Worm (Caenorhabditis elegans) whole organism, late embryonic: ENCODE results near the gene T27A10.5.

Experiments
- ceh-48 ChIP-seq: sonication (generic microtip); optimal IDR thresholded peaks from 2 replicates; lab custom pipeline; 2016; ENCODE audit warnings: missing genetic modification characterization, inconsistent platforms, missing compliant biosample characterization
- ceh-9 ChIP-seq: sonication (generic microtip); optimal IDR thresholded peaks from 2 replicates; lab custom pipeline; 2016; ENCODE audit warnings: mild to moderate bottlenecking, missing genetic modification characterization, inconsistent platforms, missing compliant biosample characterization
- che-1 ChIP-seq: sonication (generic microtip); optimal IDR thresholded peaks from 2 replicates; lab custom pipeline; 2016; ENCODE audit warnings: mild to moderate bottlenecking, missing genetic modification characterization, missing compliant biosample characterization
- elt-2 ChIP-seq: sonication (generic microtip); optimal IDR thresholded peaks from 2 replicates; lab custom pipeline; 2016; ENCODE audit warnings: missing genetic modification reagents, missing genetic modification characterization, missing compliant biosample characterization
- nhr-11 ChIP-seq: fragments of 150-350 bp; optimal IDR thresholded peaks from 2 replicates; lab custom pipeline; 2014; ENCODE audit warnings: missing biosample characterization, missing genetic modification characterization
- pax-1 ChIP-seq: fragments of 150-350 bp; optimal IDR thresholded peaks from 2 replicates; lab custom pipeline; 2014; ENCODE audit warnings: missing biosample characterization, missing genetic modification characterization
- syd-9 ChIP-seq: sonication (generic microtip); optimal IDR thresholded peaks from 2 replicates; lab custom pipeline; 2016; ENCODE audit warnings: mild to moderate bottlenecking, missing genetic modification characterization, moderate library complexity, missing compliant biosample characterization
- tbx-7 ChIP-seq: sonication (generic microtip); optimal IDR thresholded peaks from 2 replicates; lab custom pipeline; 2016; ENCODE audit warnings: missing genotype, missing genetic modification characterization, missing compliant biosample characterization
- ztf-16 ChIP-seq: sonication (generic microtip); optimal IDR thresholded peaks from 2 replicates; lab custom pipeline; 2017; ENCODE audit warnings: missing genetic modification characterization, missing compliant biosample characterization

- no peak for TF ChIP-seq syd-9 (tag; lab: Kevin White, UChicago)
- no peak for TF ChIP-seq tbx-7 (tag; lab: Kevin White, UChicago)
- no peak for TF ChIP-seq nhr-11 (tag; lab: Kevin White, UChicago)
- TF ChIP-seq ztf-16, result no peak
- TF ChIP-seq ceh-48, result no peak
- no peak for TF ChIP-seq pax-1
- no peak for TF ChIP-seq che-1 (tag; lab: Kevin White, UChicago)
- TF ChIP-seq elt-2 (tag; lab: Kevin White, UChicago), result no peak
- TF ChIP-seq ceh-9 (tag; lab: Kevin White, UChicago), result no peak
Measured at ce11 chrX:3599860-3600259, 26.5 kb upstream of the T27A10.5 start.
